Fruit fly (Drosophila melanogaster) whole organism, adult: ENCODE results near the gene Mulk.
A peak's percentile ranks its signal among the peaks of the same experiment; 100 is the strongest.

Experiments used
- CG12768 ChIP-seq: fragments of 200-800 bp; sonication (Bioruptor generic); optimal IDR thresholded peaks from 2 replicates; lab custom pipeline; 2017; ENCODE audit warnings: missing biosample characterization, missing genetic modification characterization, mild to moderate bottlenecking, moderate library complexity, missing genetic modification reagents
- CG14711 ChIP-seq: fragments of 200-800 bp; sonication (Bioruptor generic); optimal IDR thresholded peaks from 2 replicates; lab custom pipeline; 2018; ENCODE audit warnings: missing biosample characterization, mild to moderate bottlenecking, missing genetic modification characterization, moderate library complexity
- CG33017 ChIP-seq: fragments of 200-800 bp; sonication (Bioruptor generic); optimal IDR thresholded peaks from 2 replicates; lab custom pipeline; 2018; ENCODE audit warnings: missing biosample characterization, mild to moderate bottlenecking, missing genetic modification characterization, moderate library complexity
- CG7045 ChIP-seq: fragments of 200-800 bp; sonication (Bioruptor generic); optimal IDR thresholded peaks from 2 replicates; lab custom pipeline; 2017; ENCODE audit warnings: missing biosample characterization, mild to moderate bottlenecking, missing genetic modification characterization
- CG7101 ChIP-seq: fragments of 200-800 bp; sonication (Bioruptor generic); optimal IDR thresholded peaks from 2 replicates; lab custom pipeline; 2018; ENCODE audit warnings: missing biosample characterization, mild to moderate bottlenecking, missing genetic modification characterization, moderate library complexity
- Crg-1 ChIP-seq: fragments of 200-800 bp; sonication (Bioruptor generic); optimal IDR thresholded peaks from 2 replicates; lab custom pipeline; 2016; ENCODE audit warnings: missing biosample characterization, missing genetic modification characterization
- Mnt ChIP-seq: fragments of 200-800 bp; sonication (Bioruptor generic); optimal IDR thresholded peaks from 2 replicates; lab custom pipeline; 2016; ENCODE audit warnings: missing biosample characterization, mild to moderate bottlenecking, missing genetic modification characterization
- bab1 ChIP-seq: fragments of 200-800 bp; sonication (Bioruptor generic); optimal IDR thresholded peaks from 3 replicates; lab custom pipeline; 2019; ENCODE audit warnings: missing biosample characterization, mild to moderate bottlenecking, missing genetic modification characterization, moderate library complexity
- kay ChIP-seq: fragments of 200-800 bp; sonication (Bioruptor generic); peaks from one replicate; lab custom pipeline; 2016; ENCODE audit warnings: missing biosample characterization, missing genetic modification characterization, borderline replicate concordance
- ovo ChIP-seq: fragments of 200-800 bp; sonication (Bioruptor generic); optimal IDR thresholded peaks from 2 replicates; lab custom pipeline; 2016; ENCODE audit warnings: missing biosample characterization, missing genetic modification characterization
- tj ChIP-seq: fragments of 200-800 bp; sonication (Bioruptor generic); optimal IDR thresholded peaks from 3 replicates; lab custom pipeline; 2017; ENCODE audit warnings: missing biosample characterization, mild to moderate bottlenecking, missing genetic modification characterization, moderate library complexity
- toe ChIP-seq: fragments of 200-800 bp; sonication (Bioruptor generic); optimal IDR thresholded peaks from 2 replicates; lab custom pipeline; 2016; ENCODE audit warnings: missing biosample characterization, missing genetic modification characterization

DNA sequence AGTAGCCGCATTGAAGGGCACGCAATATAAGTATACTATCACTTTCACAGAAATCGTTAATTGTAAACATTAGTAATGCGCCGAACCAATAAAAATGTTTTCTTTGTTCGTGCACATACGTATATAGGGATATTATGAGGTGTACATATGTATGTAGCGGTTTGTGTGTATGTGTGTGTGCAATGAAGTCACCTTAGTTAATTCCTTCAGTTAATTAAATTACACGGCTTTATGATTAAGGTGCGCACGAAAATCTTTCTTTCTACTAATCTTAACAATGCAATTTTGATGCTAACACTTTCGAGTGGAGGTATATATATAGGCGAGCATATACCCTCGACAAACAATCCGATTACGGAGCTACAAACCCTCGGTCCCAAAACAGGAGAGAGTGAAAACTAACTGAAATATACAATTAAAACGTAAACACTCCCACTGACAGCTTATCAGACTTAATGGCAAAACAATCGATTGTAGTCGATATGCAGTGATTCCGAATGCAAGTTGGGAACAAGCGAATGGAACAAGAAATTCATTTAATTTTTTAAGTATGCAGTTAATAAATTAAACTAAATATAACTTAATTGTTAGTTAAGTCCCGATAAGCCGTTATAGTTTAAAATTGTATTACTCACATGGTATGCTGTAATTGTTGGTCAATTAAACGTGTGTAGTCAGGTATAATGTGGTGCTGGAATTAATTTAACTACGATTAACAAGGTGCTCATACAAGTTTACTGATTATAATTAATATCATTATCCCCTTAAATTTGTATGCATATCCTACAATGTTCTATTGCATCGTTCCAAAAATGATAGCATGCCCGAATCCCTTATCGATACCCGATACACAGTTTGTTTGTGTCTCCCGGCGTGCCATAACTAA, 49.1 kb upstream of the Mulk start, which contains the start of the genes Npc1a and Prosalpha6:
- TF ChIP-seq CG14711 (tag; lab: Kevin White, UChicago): no peak
- peak; percentile 72 for TF ChIP-seq kay (GFP tag; lab: Kevin White, UChicago)
- TF ChIP-seq tj (GFP tag; lab: Kevin White, UChicago): peak; percentile 4
- no peak for TF ChIP-seq CG7101 (tag; lab: Kevin White, UChicago)
- TF ChIP-seq CG33017 (tag; lab: Kevin White, UChicago): no peak
- TF ChIP-seq Mnt (GFP tag; lab: Kevin White, UChicago): no peak
- peak; percentile 44 for TF ChIP-seq bab1 (GFP tag; lab: Kevin White, UChicago)
- TF ChIP-seq CG12768 (GFP tag; lab: Kevin White, UChicago): peak; percentile 52
- TF ChIP-seq ovo (GFP tag; lab: Kevin White, UChicago): no peak
- TF ChIP-seq toe: no peak
- TF ChIP-seq CG7045 (GFP tag; lab: Kevin White, UChicago): peak; percentile 3
- no peak for TF ChIP-seq Crg-1 (GFP tag; lab: Kevin White, UChicago)
